Fruit fly (Drosophila melanogaster) whole organism, prepupa: ENCODE data around the gene Nasp.

Experiments used
- Blimp-1 ChIP-seq: fragments of 200-800 bp; sonication (Bioruptor generic); optimal IDR thresholded peaks from 3 replicates; lab custom pipeline; 2017; ENCODE audit warnings: missing biosample characterization, missing genetic modification characterization, mild to moderate bottlenecking, moderate library complexity, missing genetic modification reagents
- CG10669 ChIP-seq: fragments of 200-800 bp; sonication (Bioruptor generic); optimal IDR thresholded peaks from 3 replicates; lab custom pipeline; 2018; ENCODE audit warnings: missing biosample characterization, mild to moderate bottlenecking, missing genetic modification characterization, moderate library complexity
- CG11294 ChIP-seq: fragments of 200-800 bp; sonication (Bioruptor generic); IDR thresholded peaks from 2 replicates; pipeline ENCODE4 v1.3.6; 2022; ENCODE audit warnings: missing biosample characterization, missing genetic modification characterization
- CG11762 ChIP-seq: fragments of 200-800 bp; sonication (Bioruptor generic); optimal IDR thresholded peaks from 3 replicates; lab custom pipeline; 2016; ENCODE audit warnings: missing biosample characterization, missing genetic modification characterization; ENCODE audit not compliant: insufficient read depth
- CG15336 ChIP-seq: fragments of 200-800 bp; sonication (Bioruptor generic); IDR thresholded peaks from 2 replicates; pipeline ENCODE4 v1.3.6; 2022; ENCODE audit warnings: missing biosample characterization, missing genetic modification characterization
- CG1621 ChIP-seq: fragments of 200-800 bp; sonication (Bioruptor generic); optimal IDR thresholded peaks from 3 replicates; lab custom pipeline; 2018; ENCODE audit warnings: missing biosample characterization, mild to moderate bottlenecking, missing genetic modification characterization
- CG16779 ChIP-seq: fragments of 200-800 bp; sonication (Bioruptor generic); optimal IDR thresholded peaks from 3 replicates; lab custom pipeline; 2017; ENCODE audit warnings: missing biosample characterization, mild to moderate bottlenecking, missing genetic modification characterization
- CG3032 ChIP-seq: fragments of 200-800 bp; optimal IDR thresholded peaks from 2 replicates; lab custom pipeline; 2019; ENCODE audit warnings: missing biosample characterization, mild to moderate bottlenecking, missing genetic modification characterization, moderate library complexity
- CG31627 ChIP-seq: fragments of 200-800 bp; sonication (Bioruptor generic); optimal IDR thresholded peaks from 3 replicates; lab custom pipeline; 2016; ENCODE audit warnings: missing biosample characterization, missing genetic modification characterization
- CG32006 ChIP-seq: fragments of 200-800 bp; sonication (Bioruptor generic); optimal IDR thresholded peaks from 3 replicates; lab custom pipeline; 2017; ENCODE audit warnings: missing biosample characterization, mild to moderate bottlenecking, missing genetic modification characterization
- CG34406 ChIP-seq: fragments of 200-800 bp; sonication (Bioruptor generic); optimal IDR thresholded peaks from 3 replicates; lab custom pipeline; 2016; ENCODE audit warnings: missing biosample characterization, missing genetic modification characterization
- CG3919 ChIP-seq: fragments of 200-800 bp; sonication (Bioruptor generic); optimal IDR thresholded peaks from 3 replicates; lab custom pipeline; 2016; ENCODE audit warnings: missing biosample characterization, missing genetic modification characterization
- CG6163 ChIP-seq: fragments of 200-800 bp; sonication (Bioruptor generic); IDR thresholded peaks from 3 replicates; pipeline ENCODE4 v1.3.6; 2022; ENCODE audit warnings: missing biosample characterization, missing genetic modification characterization
- CG6276 ChIP-seq: fragments of 200-800 bp; sonication (Bioruptor generic); optimal IDR thresholded peaks from 2 replicates; lab custom pipeline; 2017; ENCODE audit warnings: missing biosample characterization, mild to moderate bottlenecking, missing genetic modification characterization
- CG6808 ChIP-seq: fragments of 200-800 bp; sonication (Bioruptor generic); optimal IDR thresholded peaks from 3 replicates; lab custom pipeline; 2017; ENCODE audit warnings: missing biosample characterization, missing genetic modification characterization, mild to moderate bottlenecking, moderate library complexity, missing genetic modification reagents
- CG7368 ChIP-seq: fragments of 200-800 bp; sonication (Bioruptor generic); optimal IDR thresholded peaks from 3 replicates; lab custom pipeline; 2016; ENCODE audit warnings: missing biosample characterization, missing genetic modification characterization
- CG8319 ChIP-seq: fragments of 200-800 bp; sonication (Bioruptor generic); optimal IDR thresholded peaks from 3 replicates; lab custom pipeline; 2016; ENCODE audit warnings: missing biosample characterization, missing genetic modification characterization
- CG8632 ChIP-seq: fragments of 200-800 bp; sonication (Bioruptor generic); optimal IDR thresholded peaks from 3 replicates; lab custom pipeline; 2016; ENCODE audit warnings: missing biosample characterization, missing genetic modification characterization
- CG9139 ChIP-seq: fragments of 200-800 bp; sonication (Bioruptor generic); optimal IDR thresholded peaks from 3 replicates; lab custom pipeline; 2017; ENCODE audit warnings: missing biosample characterization, mild to moderate bottlenecking, missing genetic modification characterization
- Eip75B ChIP-seq: fragments of 200-800 bp; sonication (Bioruptor generic); optimal IDR thresholded peaks from 3 replicates; lab custom pipeline; 2016; ENCODE audit warnings: missing biosample characterization, missing genetic modification characterization
- Eip93F ChIP-seq: fragments of 200-800 bp; sonication (Bioruptor generic); optimal IDR thresholded peaks from 2 replicates; lab custom pipeline; 2016; ENCODE audit warnings: missing biosample characterization, mild to moderate bottlenecking, missing genetic modification characterization
- Ets21C ChIP-seq: fragments of 200-800 bp; sonication (Bioruptor generic); optimal IDR thresholded peaks from 3 replicates; lab custom pipeline; 2016; ENCODE audit warnings: missing biosample characterization, missing genetic modification characterization
- Gug ChIP-seq: fragments of 200-800 bp; sonication (Bioruptor generic); IDR thresholded peaks from 2 replicates; pipeline ENCODE4 v1.3.6; 2022; ENCODE audit warnings: missing biosample characterization, missing genetic modification characterization
- Hr39 ChIP-seq: fragments of 200-800 bp; sonication (Bioruptor generic); optimal IDR thresholded peaks from 2 replicates; lab custom pipeline; 2016; ENCODE audit warnings: missing biosample characterization, missing genetic modification characterization
- Hr4 ChIP-seq: fragments of 200-800 bp; sonication (Bioruptor generic); optimal IDR thresholded peaks from 3 replicates; lab custom pipeline; 2016; ENCODE audit warnings: missing biosample characterization, missing genetic modification characterization
- Lpt ChIP-seq: fragments of 200-800 bp; sonication (Bioruptor generic); optimal IDR thresholded peaks from 3 replicates; lab custom pipeline; 2016; ENCODE audit warnings: missing biosample characterization, missing genetic modification characterization
- Met ChIP-seq: fragments of 200-800 bp; sonication (Bioruptor generic); optimal IDR thresholded peaks from 3 replicates; lab custom pipeline; 2016; ENCODE audit warnings: missing biosample characterization, missing genetic modification characterization
- OdsH ChIP-seq: fragments of 200-800 bp; sonication (Bioruptor generic); optimal IDR thresholded peaks from 3 replicates; lab custom pipeline; 2016; ENCODE audit warnings: missing biosample characterization, missing genetic modification characterization
- Smox ChIP-seq: fragments of 200-800 bp; sonication (Bioruptor generic); optimal IDR thresholded peaks from 3 replicates; lab custom pipeline; 2016; ENCODE audit warnings: missing biosample characterization, missing genetic modification characterization
- Sox14 ChIP-seq: fragments of 200-800 bp; sonication (Bioruptor generic); optimal IDR thresholded peaks from 3 replicates; lab custom pipeline; 2016; ENCODE audit warnings: missing biosample characterization, missing genetic modification characterization
- Sox15 ChIP-seq: fragments of 200-800 bp; sonication (Bioruptor generic); optimal IDR thresholded peaks from 3 replicates; lab custom pipeline; 2016; ENCODE audit warnings: missing biosample characterization, missing genetic modification characterization
- achi ChIP-seq: fragments of 200-800 bp; sonication (Bioruptor generic); optimal IDR thresholded peaks from 3 replicates; lab custom pipeline; 2016; ENCODE audit warnings: missing biosample characterization, missing genetic modification characterization
- acj6 ChIP-seq: fragments of 200-800 bp; sonication (Bioruptor generic); optimal IDR thresholded peaks from 3 replicates; lab custom pipeline; 2016; ENCODE audit warnings: missing biosample characterization, missing genetic modification characterization
- cyc ChIP-seq: fragments of 200-800 bp; sonication (Bioruptor generic); optimal IDR thresholded peaks from 3 replicates; lab custom pipeline; 2016; ENCODE audit warnings: missing biosample characterization, missing genetic modification characterization
- dac ChIP-seq: fragments of 200-800 bp; sonication (Bioruptor generic); optimal IDR thresholded peaks from 2 replicates; lab custom pipeline; 2017; ENCODE audit warnings: missing biosample characterization, mild to moderate bottlenecking, missing genetic modification characterization
- dsx ChIP-seq: fragments of 200-800 bp; optimal IDR thresholded peaks from 3 replicates; lab custom pipeline; 2019; ENCODE audit warnings: missing biosample characterization, mild to moderate bottlenecking, missing genetic modification characterization, moderate library complexity; ENCODE audit not compliant: poor library complexity, severe bottlenecking
- esn ChIP-seq: fragments of 200-800 bp; sonication (Bioruptor generic); optimal IDR thresholded peaks from 2 replicates; lab custom pipeline; 2016; ENCODE audit warnings: missing biosample characterization, mild to moderate bottlenecking, missing genetic modification characterization, moderate library complexity
- fd59A ChIP-seq: fragments of 200-800 bp; sonication (Bioruptor generic); optimal IDR thresholded peaks from 2 replicates; lab custom pipeline; 2017; ENCODE audit warnings: missing biosample characterization, mild to moderate bottlenecking, missing genetic modification characterization, missing genetic modification reagents
- fd85E ChIP-seq: fragments of 200-800 bp; sonication (Bioruptor generic); optimal IDR thresholded peaks from 3 replicates; lab custom pipeline; 2016; ENCODE audit warnings: missing biosample characterization, missing genetic modification characterization
- fkh ChIP-seq: fragments of 200-800 bp; sonication (Bioruptor generic); optimal IDR thresholded peaks from 3 replicates; lab custom pipeline; 2017; ENCODE audit warnings: missing biosample characterization, mild to moderate bottlenecking, missing genetic modification characterization, moderate library complexity
- lz ChIP-seq: fragments of 200-800 bp; sonication (Bioruptor generic); optimal IDR thresholded peaks from 3 replicates; lab custom pipeline; 2016; ENCODE audit warnings: missing biosample characterization, missing genetic modification characterization
- net ChIP-seq: fragments of 200-800 bp; sonication (Bioruptor generic); optimal IDR thresholded peaks from 3 replicates; lab custom pipeline; 2016; ENCODE audit warnings: missing biosample characterization, missing genetic modification characterization
- pdm3 ChIP-seq: fragments of 200-800 bp; sonication (Bioruptor generic); optimal IDR thresholded peaks from 3 replicates; lab custom pipeline; 2016; ENCODE audit warnings: missing biosample characterization, missing genetic modification characterization
- salr ChIP-seq, 2 experiments: fragments of 200-800 bp; sonication (Bioruptor generic); optimal IDR thresholded peaks; 3 replicates each; lab custom pipeline; 2016 to 2018; ENCODE audit warnings: missing biosample characterization in 2 of 2, missing genetic modification characterization in 2 of 2, mild to moderate bottlenecking in 1 of 2
- spab ChIP-seq: fragments of 200-800 bp; sonication (Bioruptor generic); optimal IDR thresholded peaks from 2 replicates; lab custom pipeline; 2017; ENCODE audit warnings: missing biosample characterization, mild to moderate bottlenecking, missing genetic modification characterization, missing genetic modification reagents
- ss ChIP-seq, 2 experiments: fragments of 200-800 bp; sonication (Bioruptor generic); optimal IDR thresholded peaks; 2 replicates in 1 of 2; 3 replicates in 1 of 2; lab custom pipeline; 2017 to 2018; ENCODE audit warnings: mild to moderate bottlenecking in 2 of 2, missing biosample characterization in 2 of 2, missing genetic modification characterization in 2 of 2, moderate library complexity in 1 of 2
- svp ChIP-seq: fragments of 200-800 bp; sonication (Bioruptor generic); peaks from one replicate; lab custom pipeline; 2016; ENCODE audit warnings: missing biosample characterization, missing genetic modification characterization
- topi ChIP-seq: fragments of 200-800 bp; sonication (Bioruptor generic); optimal IDR thresholded peaks from 3 replicates; lab custom pipeline; 2016; ENCODE audit warnings: missing biosample characterization, missing genetic modification characterization

The Nasp gene

dm6 chr3R:8744198-8744597 is 3.4 kb upstream of the Nasp start (continued):
- TF ChIP-seq CG6163 (GFP tag; lab: Robert Waterston, UW), result peak; percentile 70
- peak; percentile 62 for TF ChIP-seq esn (GFP tag; lab: Kevin White, UChicago)
- no peak for TF ChIP-seq ss (GFP tag; optimal IDR thresholded peaks at IDR 0.05; lab: Kevin White, UChicago)
- TF ChIP-seq Gug (GFP tag; lab: Robert Waterston, UW), result no peak; the same call in 1 of the 2 replicates
- no peak for TF ChIP-seq fkh (GFP tag; lab: Kevin White, UChicago)
- TF ChIP-seq Hr39, result peak; percentile 71
- peak; percentile 35 for TF ChIP-seq Ets21C (GFP tag; lab: Kevin White, UChicago)
- TF ChIP-seq Lpt (GFP tag; lab: Kevin White, UChicago), result no peak
- no peak for TF ChIP-seq dac (GFP tag; lab: Kevin White, UChicago)
- TF ChIP-seq CG10669 (GFP tag; lab: Kevin White, UChicago), result peak; percentile 1
- peak; percentile 69 for TF ChIP-seq Met
- no peak for TF ChIP-seq CG8319 (GFP tag; lab: Kevin White, UChicago)
- TF ChIP-seq CG9139 (GFP tag; lab: Kevin White, UChicago), result no peak
- TF ChIP-seq CG6808, result no peak
- no peak for TF ChIP-seq Blimp-1 (GFP tag; lab: Kevin White, UChicago)
- peak; percentile 43 for TF ChIP-seq Eip75B (GFP tag; lab: Kevin White, UChicago)
- TF ChIP-seq CG3919 (GFP tag; lab: Kevin White, UChicago), result peak; percentile 54
- peak; percentile 60 for TF ChIP-seq CG31627
- peak; percentile 50 for TF ChIP-seq pdm3 (GFP tag; lab: Kevin White, UChicago)
- TF ChIP-seq Sox15, result peak; percentile 23
- TF ChIP-seq svp (GFP tag; lab: Kevin White, UChicago), result peak; percentile 84
- TF ChIP-seq CG7368, result no peak
- no peak for TF ChIP-seq fd85E (GFP tag; lab: Kevin White, UChicago)
- peak; percentile 63 for TF ChIP-seq CG15336 (GFP tag; lab: Robert Waterston, UW)
- TF ChIP-seq acj6 (GFP tag; lab: Kevin White, UChicago), result peak; percentile 17
- peak; percentile 38 for TF ChIP-seq OdsH (GFP tag; lab: Kevin White, UChicago)
- no peak for TF ChIP-seq fd59A
- TF ChIP-seq lz, result peak; percentile 51
- peak; percentile 47 for TF ChIP-seq cyc (GFP tag; lab: Kevin White, UChicago)
- peak; percentile 38; the same call in 1 of the 2 replicates for TF ChIP-seq CG11294 (GFP tag; lab: Robert Waterston, UW)
- peak; percentile 40 for TF ChIP-seq topi (GFP tag; lab: Kevin White, UChicago)
- TF ChIP-seq Sox14, result peak; percentile 73
- no peak for TF ChIP-seq CG1621 (tag; lab: Kevin White, UChicago)
- TF ChIP-seq Smox (GFP tag; lab: Kevin White, UChicago), result peak; percentile 61
- no peak for TF ChIP-seq Eip93F (GFP tag; lab: Kevin White, UChicago)
- TF ChIP-seq CG11762 (GFP tag; lab: Kevin White, UChicago), result peak; percentile 2
- no peak for TF ChIP-seq CG16779 (tag; lab: Kevin White, UChicago)
- peak; percentile 4 for TF ChIP-seq CG6276 (GFP tag; lab: Kevin White, UChicago)

dm6 chr3R:8746354-8746753 is 1.2 kb upstream of the Nasp start:
- TF ChIP-seq CG10669 (GFP tag; lab: Kevin White, UChicago), result peak; percentile 79
- peak; percentile 75 for TF ChIP-seq dsx (GFP tag; lab: Kevin White, UChicago)
- TF ChIP-seq Sox15, result peak; percentile 68
- TF ChIP-seq CG8319 (GFP tag; lab: Kevin White, UChicago), result peak; percentile 73
- TF ChIP-seq Hr4 (GFP tag; lab: Kevin White, UChicago), result peak; percentile 88
- peak; percentile 69 for TF ChIP-seq CG7368
- TF ChIP-seq topi (GFP tag; lab: Kevin White, UChicago), result peak; percentile 85
- TF ChIP-seq CG31627, result peak; percentile 70
- TF ChIP-seq Hr39, result peak; percentile 68
- peak; percentile 88 for TF ChIP-seq CG15336 (GFP tag; lab: Robert Waterston, UW)
- TF ChIP-seq CG8632 (GFP tag; lab: Kevin White, UChicago), result peak; percentile 79
- TF ChIP-seq ss (GFP tag; optimal IDR thresholded peaks at IDR 0.05; lab: Kevin White, UChicago), result peak; percentile 40 to 82
- TF ChIP-seq lz, result peak; percentile 81
- TF ChIP-seq CG3032 (tag; lab: Kevin White, UChicago), result peak; percentile 74
- peak; percentile 89 for TF ChIP-seq esn (GFP tag; lab: Kevin White, UChicago)
- peak; percentile 26 for TF ChIP-seq Blimp-1 (GFP tag; lab: Kevin White, UChicago)
- peak; percentile 69 for TF ChIP-seq spab
- TF ChIP-seq acj6 (GFP tag; lab: Kevin White, UChicago), result peak; percentile 88
- peak; percentile 36 to 73 for TF ChIP-seq salr (GFP tag; optimal IDR thresholded peaks at IDR 0.05; lab: Kevin White, UChicago)
- peak; percentile 62 for TF ChIP-seq Gug (GFP tag; lab: Robert Waterston, UW)
- TF ChIP-seq Met, result peak; percentile 89
- peak; percentile 53 for TF ChIP-seq fd59A
- TF ChIP-seq net (GFP tag; lab: Kevin White, UChicago), result peak; percentile 85
- TF ChIP-seq CG11294 (GFP tag; lab: Robert Waterston, UW), result peak; percentile 59
- peak; percentile 86 for TF ChIP-seq CG32006 (GFP tag; lab: Kevin White, UChicago)
- TF ChIP-seq achi (GFP tag; lab: Kevin White, UChicago), result peak; percentile 84
- TF ChIP-seq CG34406 (GFP tag; lab: Kevin White, UChicago), result peak; percentile 88
